Fruit fly (Drosophila melanogaster) whole organism, embryonic: ENCODE data around the gene Rsbp15.
A peak's percentile ranks its signal among the peaks of the same experiment; 100 is the strongest.

Experiments used
- Atf-2 ChIP-seq: fragments of 200-800 bp; sonication (Bioruptor generic); optimal IDR thresholded peaks from 2 replicates; lab custom pipeline; 2016; ENCODE audit warnings: missing biosample characterization, missing genetic modification characterization
- CG11085 ChIP-seq: fragments of 200-800 bp; sonication (Bioruptor generic); IDR thresholded peaks from 2 replicates; pipeline ENCODE4 v1.3.6; 2022; ENCODE audit warnings: missing biosample characterization, missing genetic modification characterization
- CG11504 ChIP-seq: fragments of 200-800 bp; sonication (Bioruptor generic); optimal IDR thresholded peaks from 3 replicates; lab custom pipeline; 2019; ENCODE audit warnings: missing biosample characterization, mild to moderate bottlenecking, missing genetic modification characterization, moderate library complexity
- CG12219 ChIP-seq: fragments of 200-800 bp; sonication (Bioruptor generic); optimal IDR thresholded peaks from 3 replicates; lab custom pipeline; 2018; ENCODE audit warnings: missing biosample characterization, mild to moderate bottlenecking, missing genetic modification characterization
- CG13775 ChIP-seq: fragments of 200-800 bp; sonication (Bioruptor generic); optimal IDR thresholded peaks from 3 replicates; lab custom pipeline; 2017; ENCODE audit warnings: missing biosample characterization, mild to moderate bottlenecking, missing genetic modification characterization
- CG1529 ChIP-seq: fragments of 200-800 bp; sonication (Bioruptor generic); optimal IDR thresholded peaks from 3 replicates; lab custom pipeline; 2018; ENCODE audit warnings: missing biosample characterization, missing genetic modification characterization
- CG17361 ChIP-seq: fragments of 200-800 bp; sonication (Bioruptor generic); IDR thresholded peaks from 3 replicates; pipeline ENCODE4 v1.3.6; 2022; ENCODE audit warnings: missing biosample characterization, missing genetic modification characterization
- CG2116 ChIP-seq: fragments of 200-800 bp; sonication (Bioruptor generic); optimal IDR thresholded peaks from 3 replicates; lab custom pipeline; 2018; ENCODE audit warnings: missing biosample characterization, mild to moderate bottlenecking, missing genetic modification characterization
- CG2120 ChIP-seq: fragments of 200-800 bp; sonication (Bioruptor generic); optimal IDR thresholded peaks from 3 replicates; lab custom pipeline; 2016; ENCODE audit warnings: missing biosample characterization, missing genetic modification characterization
- CG2889 ChIP-seq: fragments of 200-800 bp; sonication (Bioruptor generic); IDR thresholded peaks from 3 replicates; pipeline ENCODE4 v1.3.6; 2022; ENCODE audit warnings: missing biosample characterization, missing genetic modification characterization
- CG30403 ChIP-seq: fragments of 200-800 bp; sonication (Bioruptor generic); optimal IDR thresholded peaks from 3 replicates; lab custom pipeline; 2016; ENCODE audit warnings: missing biosample characterization, missing genetic modification characterization
- CG32767 ChIP-seq: fragments of 200-800 bp; sonication (Bioruptor generic); IDR thresholded peaks from 2 replicates; pipeline ENCODE4 v1.3.6; 2022; ENCODE audit warnings: missing biosample characterization, missing genetic modification characterization
- CG3838 ChIP-seq: fragments of 200-800 bp; sonication (Bioruptor generic); optimal IDR thresholded peaks from 3 replicates; lab custom pipeline; 2016; ENCODE audit warnings: missing biosample characterization, missing genetic modification characterization
- CG3847 ChIP-seq: fragments of 200-800 bp; sonication (Bioruptor generic); IDR thresholded peaks from 2 replicates; pipeline ENCODE4 v1.3.6; 2022; ENCODE audit warnings: missing biosample characterization, missing genetic modification characterization
- CG4282 ChIP-seq: fragments of 200-800 bp; sonication (Bioruptor generic); optimal IDR thresholded peaks from 2 replicates; lab custom pipeline; 2016; ENCODE audit warnings: missing biosample characterization, missing genetic modification characterization
- CG4854 ChIP-seq: fragments of 200-800 bp; sonication (Bioruptor generic); optimal IDR thresholded peaks from 2 replicates; lab custom pipeline; 2016; ENCODE audit warnings: missing biosample characterization, missing genetic modification characterization, inconsistent platforms
- CG5953 ChIP-seq: fragments of 200-800 bp; sonication (Bioruptor generic); IDR thresholded peaks from 2 replicates; pipeline ENCODE4 v1.3.6; 2022; ENCODE audit warnings: missing biosample characterization, missing genetic modification characterization
- CG7745 ChIP-seq: fragments of 200-800 bp; sonication (Bioruptor generic); optimal IDR thresholded peaks from 2 replicates; lab custom pipeline; 2018; ENCODE audit warnings: missing biosample characterization, mild to moderate bottlenecking, missing genetic modification characterization, moderate library complexity
- D19B ChIP-seq: fragments of 200-800 bp; sonication (Bioruptor generic); optimal IDR thresholded peaks from 2 replicates; lab custom pipeline; 2017; ENCODE audit warnings: missing biosample characterization, mild to moderate bottlenecking, missing genetic modification characterization
- Dbx ChIP-seq: fragments of 200-800 bp; sonication (Bioruptor generic); IDR thresholded peaks from 3 replicates; pipeline ENCODE4 v1.3.6; 2022; ENCODE audit warnings: missing biosample characterization, missing genetic modification characterization
- GATAe ChIP-seq: fragments of 200-800 bp; sonication (Bioruptor generic); conservative IDR thresholded peaks from 2 replicates; pipeline ENCODE4 v1.3.6; 2022; ENCODE audit warnings: missing biosample characterization, missing genetic modification characterization
- Lhr ChIP-seq: fragments of 200-800 bp; sonication (Bioruptor generic); optimal IDR thresholded peaks from 3 replicates; lab custom pipeline; 2017; ENCODE audit warnings: mild to moderate bottlenecking, missing biosample characterization, missing genetic modification reagents, missing genetic modification characterization
- MTF-1 ChIP-seq: fragments of 200-800 bp; sonication (Bioruptor generic); optimal IDR thresholded peaks from 2 replicates; lab custom pipeline; 2018; ENCODE audit warnings: missing biosample characterization, mild to moderate bottlenecking, missing genetic modification characterization, borderline replicate concordance
- NK7.1 ChIP-seq: fragments of 200-800 bp; sonication (Bioruptor generic); optimal IDR thresholded peaks from 3 replicates; lab custom pipeline; 2016; ENCODE audit warnings: missing biosample characterization, missing genetic modification characterization
- Neu2 ChIP-seq: fragments of 200-800 bp; sonication (Bioruptor generic); optimal IDR thresholded peaks from 3 replicates; lab custom pipeline; 2016; ENCODE audit warnings: missing biosample characterization, missing genetic modification characterization, borderline replicate concordance
- Nf-YC ChIP-seq: fragments of 200-800 bp; optimal IDR thresholded peaks from 3 replicates; lab custom pipeline; 2019; ENCODE audit warnings: missing biosample characterization, mild to moderate bottlenecking, missing genetic modification characterization, moderate library complexity
- Sin3A ChIP-seq: fragments of >200 bp; optimal IDR thresholded peaks from 2 replicates; lab custom pipeline; 2018
- Spps ChIP-seq: fragments of 200-800 bp; sonication (Bioruptor generic); optimal IDR thresholded peaks from 2 replicates; lab custom pipeline; 2018; ENCODE audit warnings: missing biosample characterization, mild to moderate bottlenecking, missing genetic modification characterization
- ab ChIP-seq: fragments of 200-800 bp; sonication (Bioruptor generic); optimal IDR thresholded peaks from 2 replicates; lab custom pipeline; 2016; ENCODE audit warnings: missing biosample characterization, missing genetic modification characterization
- ato ChIP-seq: fragments of 200-800 bp; sonication (Bioruptor generic); IDR thresholded peaks from 2 replicates; pipeline ENCODE4 v1.3.6; 2022; ENCODE audit warnings: missing biosample characterization, missing genetic modification characterization; ENCODE audit not compliant: partially characterized antibody
- chn ChIP-seq: fragments of 200-800 bp; sonication (Bioruptor generic); optimal IDR thresholded peaks from 2 replicates; lab custom pipeline; 2016; ENCODE audit warnings: missing biosample characterization, missing genetic modification characterization
- dpn ChIP-seq, 2 experiments: fragments of 200-800 bp; sonication (Bioruptor generic); optimal IDR thresholded peaks; 3 replicates each; lab custom pipeline; 2016; ENCODE audit warnings: missing biosample characterization in 2 of 2, missing genetic modification characterization in 2 of 2
- fu2 ChIP-seq: fragments of 200-800 bp; sonication (Bioruptor generic); optimal IDR thresholded peaks from 2 replicates; lab custom pipeline; 2016; ENCODE audit warnings: missing biosample characterization, missing genetic modification characterization
- gem ChIP-seq: fragments of 200-800 bp; sonication (Bioruptor generic); optimal IDR thresholded peaks from 2 replicates; lab custom pipeline; 2019; ENCODE audit warnings: missing biosample characterization, mild to moderate bottlenecking, missing genetic modification characterization, moderate library complexity
- lilli ChIP-seq: fragments of 200-800 bp; sonication (Bioruptor generic); optimal IDR thresholded peaks from 3 replicates; lab custom pipeline; 2016; ENCODE audit warnings: missing biosample characterization, missing genetic modification characterization
- org-1 ChIP-seq: fragments of 200-800 bp; sonication (Bioruptor generic); optimal IDR thresholded peaks from 2 replicates; lab custom pipeline; 2017; ENCODE audit warnings: missing biosample characterization, missing genetic modification characterization
- seq ChIP-seq: fragments of 200-800 bp; sonication (Bioruptor generic); IDR thresholded peaks from 2 replicates; pipeline ENCODE4 v1.3.6; 2022; ENCODE audit warnings: missing biosample characterization, missing genetic modification characterization
- slou ChIP-seq: fragments of 200-800 bp; sonication (Bioruptor generic); optimal IDR thresholded peaks from 3 replicates; lab custom pipeline; 2016; ENCODE audit warnings: missing biosample characterization, missing genetic modification characterization
- unpg ChIP-seq: fragments of 200-800 bp; sonication (Bioruptor generic); optimal IDR thresholded peaks from 3 replicates; lab custom pipeline; 2018; ENCODE audit warnings: missing biosample characterization, mild to moderate bottlenecking, missing genetic modification characterization, moderate library complexity
- wek ChIP-seq: fragments of 200-800 bp; sonication (Bioruptor generic); optimal IDR thresholded peaks from 3 replicates; lab custom pipeline; 2018; ENCODE audit warnings: missing biosample characterization, mild to moderate bottlenecking, missing genetic modification characterization, moderate library complexity
- wor ChIP-seq: fragments of 200-800 bp; sonication (Bioruptor generic); IDR thresholded peaks from 2 replicates; pipeline ENCODE4 v1.3.6; 2022; ENCODE audit warnings: missing biosample characterization, missing genetic modification characterization
- zfh2 ChIP-seq: fragments of 200-800 bp; sonication (Bioruptor generic); optimal IDR thresholded peaks from 2 replicates; lab custom pipeline; 2016; ENCODE audit warnings: missing biosample characterization, missing genetic modification characterization

The Rsbp15 gene

DNA sequence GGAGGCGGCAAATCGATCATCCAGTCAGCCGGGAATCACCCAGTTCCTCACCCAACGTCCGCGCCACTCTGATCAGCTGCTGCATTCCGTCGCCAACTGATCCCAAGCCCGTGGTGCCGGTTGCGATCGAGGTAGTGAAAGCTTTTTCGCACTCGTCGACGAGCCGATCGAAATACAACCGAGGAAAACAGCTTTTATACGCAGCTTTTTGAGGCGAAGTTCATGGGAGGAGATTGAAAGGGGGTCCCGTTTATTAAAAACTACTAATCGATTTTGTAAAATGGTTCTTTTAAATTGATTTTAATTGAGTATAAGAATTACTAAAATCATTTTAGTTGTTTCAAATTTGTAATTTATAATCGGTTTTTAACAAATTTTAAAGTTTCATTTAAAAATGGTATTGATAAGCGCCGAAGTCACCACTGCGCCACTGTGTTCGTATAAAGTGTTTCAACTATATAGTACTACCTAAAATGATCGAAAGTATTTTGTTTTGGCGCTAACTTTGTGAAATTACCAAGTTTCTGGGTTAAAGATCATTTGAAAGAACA, 746 bp upstream of the Rsbp15 start, which contains the start of gene CG4860 (continued):
- TF ChIP-seq NK7.1 (GFP tag; lab: Kevin White, UChicago) (peak; percentile 77), CG17361 (GFP tag; lab: Robert Waterston, UW) (no peak; the same call in 2 of the 3 replicates), CG3847 (GFP tag; lab: Robert Waterston, UW) (peak; percentile 88), gem (tag; lab: Kevin White, UChicago) (peak; percentile 95), CG2116 (GFP tag; lab: Kevin White, UChicago) (peak; percentile 76), MTF-1 (GFP tag; lab: Kevin White, UChicago) (no peak), ab (peak; percentile 73), CG12219 (GFP tag; lab: Kevin White, UChicago) (peak; percentile 70), CG7745 (tag; lab: Kevin White, UChicago) (no peak), CG3838 (GFP tag; lab: Kevin White, UChicago) (peak; percentile 60), wor (GFP tag; lab: Robert Waterston, UW) (peak; percentile 66), fu2 (GFP tag; lab: Kevin White, UChicago) (peak; percentile 86), Spps (tag; lab: Kevin White, UChicago) (peak; percentile 6), CG5953 (GFP tag; lab: Robert Waterston, UW) (peak; percentile 80), zfh2 (GFP tag; lab: Kevin White, UChicago) (peak; percentile 93), D19B (GFP tag; lab: Kevin White, UChicago) (peak; percentile 57), org-1 (GFP tag; lab: Kevin White, UChicago) (peak; percentile 80), Lhr (GFP tag; lab: Kevin White, UChicago) (no peak), CG2120 (GFP tag; lab: Kevin White, UChicago) (peak; percentile 96), dpn (GFP tag; optimal IDR thresholded peaks at IDR 0.05; lab: Kevin White, UChicago) (peak; percentile 89 to 92)
- TF ChIP-seq, all 482 proteins: peak for 374

DNA sequence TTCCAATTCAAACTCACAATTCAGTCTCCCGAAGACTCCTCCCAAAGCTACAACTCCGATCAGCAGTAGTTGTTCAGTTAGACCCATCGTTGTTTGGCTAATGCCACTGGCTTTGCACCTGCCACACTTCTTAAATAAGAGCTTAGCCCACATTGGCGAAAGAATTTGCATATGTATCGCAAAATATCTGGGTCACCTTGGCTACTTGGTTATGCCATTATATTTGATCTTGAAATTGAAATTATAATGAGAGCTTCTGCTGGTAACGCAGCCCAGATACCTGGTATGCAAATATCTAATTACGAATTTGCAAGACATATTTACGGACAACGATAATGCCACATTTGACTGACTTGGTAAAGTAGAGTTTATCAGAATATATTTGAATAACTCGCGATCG, 2.7 kb downstream of the Rsbp15 start, which contains the start of gene CG17404:
Gene CG17404 (minus strand): TSS at position 101 of the 400 bp plus-strand sequence.
- TF ChIP-seq CG30403 (GFP tag; lab: Kevin White, UChicago): no peak
- no peak for TF ChIP-seq CG1529 (GFP tag; lab: Kevin White, UChicago)
- no peak for TF ChIP-seq GATAe (GFP tag; lab: Robert Waterston, UW)
- no peak for TF ChIP-seq unpg (GFP tag; lab: Kevin White, UChicago)
- no peak for TF ChIP-seq ab
- no peak for TF ChIP-seq CG4854 (GFP tag; lab: Kevin White, UChicago)
- TF ChIP-seq CG13775 (GFP tag; lab: Kevin White, UChicago): no peak
- TF ChIP-seq CG11504: no peak
- no peak for TF ChIP-seq Nf-YC (tag; lab: Kevin White, UChicago)
- no peak for TF ChIP-seq Dbx (GFP tag; lab: Robert Waterston, UW)
- no peak for TF ChIP-seq chn
- no peak for TF ChIP-seq slou (GFP tag; lab: Kevin White, UChicago)

DNA sequence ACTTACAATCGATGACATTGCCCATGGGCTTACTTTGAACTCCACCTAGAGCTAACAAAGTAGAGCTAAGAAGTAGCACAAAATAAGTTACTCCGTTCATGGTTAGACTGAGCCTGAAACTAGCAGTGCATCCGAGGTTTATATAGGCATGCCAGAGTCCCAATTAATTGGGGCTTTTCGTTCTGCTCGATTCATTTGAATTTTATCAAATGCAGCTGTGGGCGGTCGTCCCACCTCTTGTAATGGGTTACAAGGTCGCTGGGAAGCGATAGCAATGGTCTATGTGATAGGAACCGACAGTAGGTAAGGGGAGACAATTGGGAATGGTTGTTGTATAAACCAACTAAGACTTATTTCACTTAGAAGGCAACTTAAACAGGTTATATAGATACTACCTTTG, 4.1 kb downstream of the Rsbp15 start, which contains the start of gene CG12256:
Gene CG12256 (minus strand): TSS at position 101 of the 400 bp plus-strand sequence.
- TF ChIP-seq Sin3A (lab: Kevin White, UChicago) (no peak), lilli (no peak), CG2889 (GFP tag; lab: Robert Waterston, UW) (no peak), CG11504 (no peak), CG11085 (GFP tag; lab: Robert Waterston, UW) (no peak), ato (GFP tag; lab: Robert Waterston, UW) (no peak), CG4282 (GFP tag; lab: Kevin White, UChicago) (no peak), Atf-2 (GFP tag; lab: Kevin White, UChicago) (no peak), CG32767 (GFP tag; lab: Robert Waterston, UW) (no peak), Nf-YC (tag; lab: Kevin White, UChicago) (no peak), wek (GFP tag; lab: Kevin White, UChicago) (no peak), seq (GFP tag; lab: Robert Waterston, UW) (no peak), Neu2 (GFP tag; lab: Kevin White, UChicago) (no peak)
- TF ChIP-seq, all 482 proteins: peak for 0
